Worm (Caenorhabditis elegans): ENCODE data around the gene orc-5.

Gene orc-5

DNA sequence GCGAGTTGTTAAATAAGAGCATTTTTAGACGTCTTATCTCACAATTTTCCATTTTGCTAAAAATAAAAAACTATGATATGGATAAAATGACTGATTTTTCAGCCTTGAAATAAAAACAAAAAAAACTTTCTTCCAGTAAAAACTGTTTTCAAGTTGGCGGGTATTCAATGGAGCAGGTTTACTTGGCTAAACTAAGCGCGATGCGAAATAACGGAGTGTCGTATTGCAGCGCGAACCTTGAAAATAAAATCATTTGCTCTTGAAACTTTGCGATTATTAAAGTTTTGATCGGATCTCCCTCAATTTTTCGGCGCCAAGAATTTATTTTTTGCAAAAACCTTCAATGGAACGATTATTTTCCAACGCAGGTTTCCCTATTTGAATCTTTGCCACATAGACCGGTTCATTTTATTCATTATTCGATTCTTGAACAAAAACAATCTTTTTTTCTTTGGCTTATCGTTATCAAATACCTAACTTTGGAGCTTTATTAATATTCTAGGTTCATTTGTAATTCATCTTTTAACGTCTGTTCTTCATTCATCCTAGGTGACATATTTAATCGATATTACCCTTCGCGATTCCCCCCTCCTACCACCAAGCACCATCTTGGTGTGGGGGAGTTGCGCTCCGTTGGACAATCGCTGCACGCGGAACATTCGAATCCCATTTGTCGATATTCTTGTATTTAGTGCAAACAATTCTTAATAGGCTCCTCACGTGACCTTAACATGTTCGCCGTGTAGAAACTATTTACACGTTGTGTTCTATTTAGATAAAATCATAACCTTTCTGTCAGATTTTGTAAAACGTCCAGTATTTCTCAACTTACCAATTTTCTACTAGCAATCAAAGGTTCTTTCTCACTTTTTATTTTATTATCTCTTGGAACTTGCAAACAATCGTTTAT is at the start of gene orc-5, which contains the start of gene cyb-1:
Gene orc-5, minus strand, starts transcription at position 62 of the 910 bp plus-strand sequence.
Gene cyb-1, plus strand, starts transcription at position 690 of the 910 bp plus-strand sequence.
- TF ChIP-seq unc-62 (GFP tag; optimal IDR thresholded peaks at IDR 0.05): no peak

DNA sequence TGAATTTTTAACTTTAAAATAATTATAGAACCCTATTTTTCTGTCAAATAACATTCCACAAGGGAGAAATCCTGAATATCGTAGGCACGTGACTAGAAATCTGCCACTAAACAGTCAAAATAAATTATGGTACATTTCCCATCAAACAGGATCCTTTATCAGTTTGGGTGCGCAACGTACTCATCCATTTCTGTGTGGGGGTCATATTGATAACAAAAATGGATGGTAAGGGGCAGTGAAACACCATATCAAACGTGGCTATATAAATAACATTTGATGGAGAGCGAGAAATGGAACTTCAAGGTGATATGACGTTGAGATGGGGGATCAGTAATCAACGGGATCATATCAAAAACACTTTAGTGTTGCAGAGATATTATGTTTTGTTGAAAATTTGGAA is 49.7 kb upstream of the orc-5 start:
- no peak for TF ChIP-seq unc-62 (GFP tag; optimal IDR thresholded peaks at IDR 0.05)

DNA sequence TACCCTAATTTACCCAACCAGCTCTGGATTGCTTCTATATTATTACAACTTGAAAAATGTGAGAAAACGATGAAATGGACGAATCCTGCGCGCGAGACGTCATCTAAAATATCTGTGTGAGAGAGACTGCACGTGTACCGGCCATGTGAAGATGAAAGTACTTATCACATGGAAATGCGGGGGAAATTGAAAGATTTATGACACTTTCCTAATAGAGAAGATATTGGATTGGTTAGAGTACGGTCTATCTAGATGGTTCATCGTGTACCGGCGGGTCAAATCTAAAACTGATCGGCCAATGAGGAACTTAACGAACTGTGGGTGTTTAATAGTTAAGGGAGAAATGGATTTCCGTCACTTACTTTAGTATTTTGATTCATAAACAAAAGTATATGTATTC is 47.6 kb upstream of the orc-5 start:
- TF ChIP-seq unc-62 (GFP tag; optimal IDR thresholded peaks at IDR 0.05): no peak

DNA sequence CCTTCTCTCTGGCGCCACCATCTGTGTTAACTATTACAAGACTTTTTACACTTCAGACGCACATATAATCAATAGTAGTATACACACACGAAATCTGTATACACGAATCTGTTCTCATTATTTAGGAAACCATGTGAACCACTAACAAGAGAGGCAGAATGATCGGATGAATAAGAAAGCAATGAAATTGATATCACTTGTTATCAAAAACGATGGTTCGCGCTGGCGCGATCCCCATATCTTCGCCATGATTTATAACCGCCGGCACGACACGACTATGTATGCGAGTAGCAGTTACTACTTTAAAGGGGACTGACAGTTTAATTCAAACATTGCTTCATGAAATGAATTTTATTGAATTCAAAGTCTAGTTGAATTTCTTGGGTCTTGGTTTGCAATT is 47.0 kb upstream of the orc-5 start:
- TF ChIP-seq unc-62 (GFP tag; optimal IDR thresholded peaks at IDR 0.05): no peak

DNA sequence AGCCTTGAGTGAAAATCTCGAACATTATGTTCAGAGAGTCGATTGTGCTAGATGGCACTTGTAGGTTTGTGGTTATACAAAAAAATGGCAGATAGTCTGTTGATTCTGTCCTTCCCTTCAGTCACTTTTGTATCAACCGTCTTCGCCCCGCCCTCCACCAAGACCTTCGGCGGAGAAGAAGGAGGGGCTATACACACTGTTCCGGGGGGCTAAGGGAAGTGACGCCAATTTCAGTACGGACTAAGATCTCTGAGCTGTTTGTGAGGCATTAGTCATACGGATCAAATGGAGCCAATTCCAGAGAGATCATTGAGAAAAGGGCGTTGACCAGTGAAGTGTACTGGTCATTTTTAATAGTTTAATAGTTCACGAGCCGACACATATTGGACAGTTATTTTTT is 46.2 kb upstream of the orc-5 start, which contains the start of gene swt-3:
Gene swt-3, minus strand, starts transcription at position 101 of the 400 bp plus-strand sequence.
- TF ChIP-seq unc-62 (GFP tag; optimal IDR thresholded peaks at IDR 0.05): no peak

DNA sequence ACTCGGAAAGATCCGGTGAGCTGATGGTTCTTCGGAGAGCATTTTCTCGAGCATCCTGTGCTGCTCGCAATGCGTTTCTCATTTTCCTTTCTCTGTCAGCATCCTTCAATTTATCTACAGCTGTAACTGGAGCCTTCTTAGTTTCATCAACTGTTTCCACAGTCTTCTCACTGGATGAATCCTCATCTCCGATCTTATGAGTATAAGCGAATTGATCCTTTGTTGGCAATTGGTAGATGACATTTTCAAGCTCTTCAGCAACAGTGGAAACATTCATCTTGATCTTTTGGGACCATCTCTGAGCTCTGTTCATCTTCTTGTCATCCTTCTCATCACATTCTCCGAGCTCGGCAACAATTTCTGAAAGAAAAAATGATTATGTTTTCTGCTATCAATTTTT is 44.9 kb upstream of the orc-5 start:
- TF ChIP-seq unc-62 (GFP tag; optimal IDR thresholded peaks at IDR 0.05): no peak

DNA sequence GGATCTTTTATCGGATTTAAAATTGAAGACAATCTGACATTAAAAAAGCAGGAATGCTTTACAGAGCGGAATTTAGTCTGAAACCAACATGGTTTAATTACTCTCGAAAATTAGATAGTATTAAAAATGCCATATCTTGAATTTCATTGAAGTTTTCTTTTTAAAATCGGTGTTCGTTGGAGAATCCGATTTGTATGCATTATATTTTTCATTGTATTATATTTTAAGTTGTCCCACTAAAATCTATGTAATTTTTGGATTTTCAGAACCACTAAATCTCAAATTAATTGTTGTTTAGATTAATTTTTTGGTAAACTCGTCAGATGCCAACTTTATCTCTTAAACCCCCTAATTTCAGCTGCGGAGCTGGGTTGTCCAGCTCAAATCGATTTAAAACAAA is 44.2 kb upstream of the orc-5 start:
- no peak for TF ChIP-seq unc-62 (GFP tag; optimal IDR thresholded peaks at IDR 0.05)

DNA sequence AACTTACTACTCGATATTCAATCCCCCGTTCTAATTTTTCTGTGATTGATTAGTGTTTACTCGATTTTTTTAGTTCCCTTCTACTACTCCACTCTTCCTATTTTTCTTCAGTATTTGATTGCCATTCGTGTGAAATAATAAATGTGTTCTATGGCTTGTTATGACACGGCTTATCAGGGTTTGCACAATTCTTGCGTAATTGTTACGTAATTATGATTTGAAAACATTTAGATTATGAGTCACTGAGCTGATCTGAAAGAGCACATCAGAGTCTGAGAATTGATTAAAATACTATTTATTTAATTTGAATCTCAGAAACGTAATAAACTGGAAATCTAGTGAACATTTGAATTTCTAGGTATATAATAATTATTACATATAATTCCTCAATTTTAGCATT is 43.2 kb upstream of the orc-5 start:
- TF ChIP-seq unc-62 (GFP tag; optimal IDR thresholded peaks at IDR 0.05): no peak

DNA sequence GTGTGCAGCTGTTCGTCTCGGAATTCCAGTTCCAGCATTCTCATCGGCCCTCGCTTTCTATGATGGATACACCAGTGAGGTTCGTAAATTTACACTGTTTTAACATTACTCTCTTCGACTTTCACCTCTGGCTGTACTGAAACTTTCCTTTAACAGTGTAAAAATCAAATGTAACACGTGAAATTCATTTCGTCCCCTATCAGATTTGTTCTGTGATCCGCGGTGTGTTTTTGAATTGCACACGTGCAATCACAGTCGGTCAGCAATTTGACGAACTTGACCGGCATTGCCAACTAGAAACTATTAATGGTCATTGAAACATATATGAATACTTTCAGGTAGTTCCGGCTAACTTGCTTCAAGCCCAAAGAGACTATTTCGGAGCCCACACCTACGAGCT is 42.7 kb upstream of the orc-5 start:
- TF ChIP-seq unc-62 (GFP tag; optimal IDR thresholded peaks at IDR 0.05): no peak

DNA sequence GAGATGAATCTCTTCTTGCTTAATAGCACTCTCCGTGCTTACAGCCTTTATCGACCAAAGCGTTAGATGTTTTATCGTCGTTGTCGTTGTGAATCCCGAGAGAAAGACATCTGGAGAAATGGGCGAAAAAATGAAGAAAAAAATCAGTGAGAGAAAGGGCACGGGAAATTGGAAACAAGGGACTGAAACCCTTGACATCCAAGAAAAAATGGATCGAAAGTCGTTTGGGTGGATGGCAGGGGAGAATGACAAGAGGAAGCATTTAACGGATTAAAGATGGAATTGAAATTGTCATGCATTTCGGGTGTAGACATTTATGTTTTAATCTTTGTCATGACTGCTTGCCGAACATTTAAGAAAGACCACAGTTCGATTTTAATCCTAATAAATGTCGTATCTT is 39.4 kb upstream of the orc-5 start, which contains the start of gene inpp-1:
Gene inpp-1, minus strand, starts transcription at position 101 of the 400 bp plus-strand sequence.
- no peak for TF ChIP-seq unc-62 (GFP tag; optimal IDR thresholded peaks at IDR 0.05)

DNA sequence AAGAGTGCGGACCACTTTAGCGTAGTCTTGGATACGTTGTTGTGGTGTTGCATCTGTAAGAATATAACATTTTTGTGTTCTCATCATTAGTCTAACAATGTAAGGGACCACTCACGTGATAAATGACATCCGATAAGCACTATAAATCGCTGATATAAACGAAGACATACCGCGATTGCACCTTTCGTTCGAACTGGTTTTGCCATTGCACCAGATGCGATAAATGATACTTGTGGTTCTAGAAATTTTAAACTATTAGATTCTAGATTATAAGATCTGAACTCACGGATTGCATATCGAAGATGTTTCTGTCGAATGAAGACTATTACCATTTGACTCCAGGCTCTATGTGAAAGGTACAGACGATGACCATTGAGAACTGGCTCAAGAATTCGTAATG is 36.9 kb upstream of the orc-5 start:
- no peak for TF ChIP-seq unc-62 (GFP tag; optimal IDR thresholded peaks at IDR 0.05)

DNA sequence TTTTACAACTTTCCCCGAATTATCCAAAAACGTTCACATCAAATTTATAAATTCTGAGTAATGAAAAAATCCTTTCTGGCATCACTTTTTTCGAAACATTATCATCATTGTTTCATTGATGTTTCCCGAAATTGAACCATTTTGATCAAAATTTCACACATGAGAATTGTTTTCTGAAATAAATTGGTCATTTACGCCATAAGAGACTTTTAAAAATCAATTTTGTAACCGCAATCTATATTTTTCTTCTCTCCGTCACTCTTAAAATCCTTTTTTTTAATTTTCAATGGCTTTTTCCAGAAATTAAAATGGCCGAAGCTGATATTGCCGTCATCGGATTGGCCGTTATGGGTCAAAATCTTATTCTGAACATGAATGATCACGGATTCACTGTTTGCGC is 35.0 kb upstream of the orc-5 start, which contains the start of gene T25B9.9:
Gene T25B9.9, plus strand, starts transcription at position 301 of the 400 bp plus-strand sequence.
- TF ChIP-seq unc-62 (GFP tag; optimal IDR thresholded peaks at IDR 0.05): no peak

DNA sequence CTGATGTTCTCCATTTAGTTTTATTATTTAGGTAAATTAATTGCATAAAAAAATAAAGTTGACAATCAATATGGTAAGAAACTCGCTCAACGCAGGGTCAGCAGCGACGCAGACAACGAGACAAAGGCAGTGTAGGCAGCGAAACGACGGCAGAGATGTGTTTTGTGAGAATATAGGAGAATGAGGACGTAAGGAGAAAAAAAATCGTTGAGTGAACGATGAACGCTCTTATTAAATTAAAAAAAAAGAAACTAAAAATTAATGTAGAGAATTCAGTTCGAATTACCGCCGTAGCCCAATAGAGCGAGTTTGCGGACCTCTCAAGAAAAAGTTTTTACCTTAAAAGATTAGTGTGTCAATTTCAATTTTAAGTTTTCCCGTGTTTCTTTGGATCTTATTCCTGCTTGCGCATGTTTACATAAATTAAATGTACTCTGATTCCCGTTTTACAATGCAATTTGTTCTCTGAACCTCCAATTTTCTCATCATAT is 33.8 kb upstream of the orc-5 start, which contains the start of gene T25B9.8:
Gene T25B9.8, minus strand, starts transcription at position 51 of the 491 bp plus-strand sequence.
- TF ChIP-seq unc-62 (GFP tag; optimal IDR thresholded peaks at IDR 0.05): no peak

DNA sequence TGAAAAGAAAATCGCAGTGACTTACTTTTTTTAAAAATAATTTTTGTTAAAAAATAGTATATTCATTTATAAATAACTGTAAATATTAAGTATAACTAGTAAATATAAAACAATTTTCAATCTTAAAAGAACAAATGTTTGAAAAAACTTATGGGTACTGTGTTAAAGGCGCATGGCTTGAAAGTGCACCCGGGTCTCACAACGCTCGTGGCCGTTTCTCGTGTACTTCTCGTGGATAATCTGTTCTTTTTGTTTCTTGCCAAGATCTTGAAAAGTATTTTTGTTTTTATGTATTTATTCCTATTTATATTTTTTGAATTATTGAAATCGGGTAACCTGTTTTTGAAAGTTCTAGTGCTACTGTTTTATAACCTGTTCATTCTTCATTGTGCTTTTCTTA is 31.7 kb upstream of the orc-5 start:
- no peak for TF ChIP-seq unc-62 (GFP tag; optimal IDR thresholded peaks at IDR 0.05)

DNA sequence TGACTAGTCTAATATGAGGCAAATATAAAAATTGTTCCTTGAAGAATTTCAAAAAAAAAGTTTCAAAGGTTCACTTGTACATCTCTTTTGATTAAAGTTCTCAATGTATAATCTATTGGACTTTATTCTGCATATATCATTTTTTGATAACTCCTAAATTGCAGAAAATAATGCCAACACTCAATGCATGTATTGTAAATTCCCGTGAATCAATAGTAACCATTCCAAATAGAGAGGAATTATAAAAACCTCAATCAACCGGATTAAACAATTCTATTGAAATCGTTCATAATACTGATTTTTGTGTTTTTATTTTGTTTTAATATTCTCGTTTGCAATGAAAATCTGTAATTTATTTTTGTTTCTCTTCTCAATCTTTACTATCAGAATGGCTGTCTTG is 30.7 kb upstream of the orc-5 start, which contains the start of gene T25B9.12:
Gene T25B9.12, plus strand, starts transcription at position 301 of the 400 bp plus-strand sequence.
- TF ChIP-seq unc-62 (GFP tag; optimal IDR thresholded peaks at IDR 0.05): no peak

DNA sequence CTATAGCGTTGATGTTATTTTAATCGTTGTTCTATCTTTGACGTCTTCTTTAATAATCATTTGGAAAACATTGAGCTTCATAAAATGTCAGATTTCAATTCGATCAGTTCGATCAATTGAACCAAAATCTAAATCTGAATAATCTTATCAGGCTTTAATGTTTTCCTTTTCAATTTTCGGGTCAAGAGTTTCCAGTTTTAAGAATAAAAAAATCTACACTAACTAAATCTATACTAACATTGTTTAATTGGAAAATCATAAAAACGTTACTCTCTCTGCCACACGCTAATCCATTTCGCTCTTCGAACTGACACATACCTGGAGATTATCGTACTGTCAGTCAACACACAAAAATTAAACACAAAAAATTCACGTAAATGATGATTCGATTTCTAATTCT is 29.8 kb upstream of the orc-5 start, which contains the start of gene T25B9.11:
Gene T25B9.11, plus strand, starts transcription at position 301 of the 400 bp plus-strand sequence.
- TF ChIP-seq unc-62 (GFP tag; optimal IDR thresholded peaks at IDR 0.05): no peak

DNA sequence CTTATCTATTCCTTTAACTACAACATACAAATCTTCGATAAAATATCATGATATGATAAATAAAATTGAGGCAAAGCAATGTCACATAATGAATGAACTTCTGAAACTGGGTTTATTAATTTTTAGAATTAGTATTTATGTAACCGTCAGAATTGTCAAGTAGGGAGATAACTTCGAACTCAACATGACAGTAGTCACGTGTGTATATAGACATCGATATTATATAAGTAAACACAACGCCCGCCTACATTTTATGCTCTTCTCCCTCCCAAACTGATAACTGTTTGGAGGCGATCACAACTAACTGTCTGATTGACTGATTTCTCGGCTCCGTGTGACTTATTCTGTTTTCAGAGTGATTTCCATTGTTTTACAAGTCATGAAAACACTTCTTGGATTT is 27.0 kb upstream of the orc-5 start, which contains the start of gene ugt-54:
Gene ugt-54, plus strand, starts transcription at position 355 of the 400 bp plus-strand sequence.
- TF ChIP-seq unc-62 (GFP tag; optimal IDR thresholded peaks at IDR 0.05): no peak

All from whole organism, dauer.